Worm (Caenorhabditis elegans) whole organism, L1 larva: ENCODE measurements around the gene F52G3.8.

Source experiments
- C16A3.4 ChIP-seq: fragments of 150-350 bp; optimal IDR thresholded peaks from 2 replicates; lab custom pipeline; 2014; ENCODE audit warnings: missing biosample characterization, missing genetic modification characterization
- F16B12.6 ChIP-seq: fragments of 150-350 bp; optimal IDR thresholded peaks from 2 replicates; lab custom pipeline; 2014; ENCODE audit warnings: missing biosample characterization, missing genetic modification characterization
- aha-1 ChIP-seq: fragments of 150-350 bp; optimal IDR thresholded peaks from 2 replicates; lab custom pipeline; 2014; ENCODE audit warnings: missing biosample characterization, missing genetic modification characterization
- alr-1 ChIP-seq: fragments of 200-800 bp; sonication (Bioruptor generic); optimal IDR thresholded peaks from 2 replicates; lab custom pipeline; 2018; ENCODE audit warnings: borderline replicate concordance, mild to moderate bottlenecking, missing genetic modification characterization, missing compliant biosample characterization
- aly-2 ChIP-seq: fragments of 150-350 bp; optimal IDR thresholded peaks from 2 replicates; lab custom pipeline; 2014; ENCODE audit warnings: missing biosample characterization, missing genetic modification characterization
- blmp-1 ChIP-seq: fragments of 150-350 bp; optimal IDR thresholded peaks from 2 replicates; lab custom pipeline; 2014; ENCODE audit warnings: missing biosample characterization, missing genetic modification characterization
- ceh-63 ChIP-seq: fragments of 200-800 bp; sonication (Bioruptor generic); optimal IDR thresholded peaks from 2 replicates; lab custom pipeline; 2018; ENCODE audit warnings: mild to moderate bottlenecking, missing genetic modification characterization, missing compliant biosample characterization
- ceh-82 ChIP-seq, 3 experiments: fragments of 150-350 bp in 1 of 3; sonication (generic microtip) in 2 of 3; optimal IDR thresholded peaks; 2 replicates each; lab custom pipeline; 2014 to 2017; ENCODE audit warnings: missing biosample characterization in 3 of 3, missing genetic modification characterization in 3 of 3
- ceh-88 ChIP-seq: fragments of 200-800 bp; sonication (Bioruptor generic); IDR thresholded peaks from 2 replicates; pipeline ENCODE4 v1.3.6; 2022; ENCODE audit warnings: missing genetic modification characterization, missing compliant biosample characterization
- ces-1 ChIP-seq: fragments of 150-350 bp; optimal IDR thresholded peaks from 2 replicates; lab custom pipeline; 2014; ENCODE audit warnings: missing biosample characterization, missing genetic modification reagents, missing genetic modification characterization
- dpl-1 ChIP-seq, 3 experiments: fragments of 150-350 bp in 2 of 3; sonication (generic microtip) in 1 of 3; optimal IDR thresholded peaks; 2 replicates each; lab custom pipeline; 2014 to 2017; ENCODE audit warnings: missing biosample characterization in 3 of 3, missing genetic modification characterization in 3 of 3, missing genetic modification reagents in 3 of 3
- dsc-1 ChIP-seq: sonication (generic microtip); optimal IDR thresholded peaks from 2 replicates; lab custom pipeline; 2016; ENCODE audit warnings: mild to moderate bottlenecking, missing genetic modification characterization, missing compliant biosample characterization
- efl-1 ChIP-seq, 4 experiments: fragments of 150-350 bp; optimal IDR thresholded peaks in 3 of 4; peaks in 1 of 4; 1 replicate in 1 of 4; 2 replicates in 3 of 4; lab custom pipeline; 2014; ENCODE audit warnings: missing biosample characterization in 2 of 4, missing genetic modification characterization in 2 of 4, missing genetic modification reagents in 2 of 4
- efl-3 ChIP-seq: fragments of 200-800 bp; sonication (Bioruptor generic); optimal IDR thresholded peaks from 2 replicates; lab custom pipeline; 2018; ENCODE audit warnings: mild to moderate bottlenecking, missing genetic modification characterization, missing compliant biosample characterization
- egl-13 ChIP-seq: sonication (generic microtip); optimal IDR thresholded peaks from 2 replicates; lab custom pipeline; 2016; ENCODE audit warnings: missing genotype, missing genetic modification reagents, missing genetic modification characterization, missing compliant biosample characterization
- elt-2 ChIP-seq: sonication (generic microtip); optimal IDR thresholded peaks from 2 replicates; lab custom pipeline; 2016; ENCODE audit warnings: missing genetic modification characterization, mild to moderate bottlenecking, inconsistent platforms, missing compliant biosample characterization, missing genetic modification reagents
- ets-5 ChIP-seq: fragments of 200-800 bp; sonication (Bioruptor generic); IDR thresholded peaks from 2 replicates; pipeline ENCODE4 v1.3.6; 2022; ENCODE audit warnings: missing genetic modification characterization, missing compliant biosample characterization
- fkh-4 ChIP-seq: sonication (generic microtip); optimal IDR thresholded peaks from 2 replicates; lab custom pipeline; 2016; ENCODE audit warnings: missing compliant biosample characterization, missing genetic modification characterization, borderline replicate concordance
- fkh-8 ChIP-seq: sonication (generic microtip); optimal IDR thresholded peaks from 2 replicates; lab custom pipeline; 2016; ENCODE audit warnings: mild to moderate bottlenecking, missing genetic modification characterization, missing compliant biosample characterization
- grh-1 ChIP-seq: fragments of 200-800 bp; sonication (Bioruptor generic); IDR thresholded peaks from 2 replicates; pipeline ENCODE4 v1.3.6; 2022; ENCODE audit warnings: missing genetic modification reagents, missing genetic modification characterization, missing compliant biosample characterization
- hlh-4 ChIP-seq: sonication (generic microtip); optimal IDR thresholded peaks from 2 replicates; lab custom pipeline; 2016; ENCODE audit warnings: mild to moderate bottlenecking, missing genetic modification characterization, missing compliant biosample characterization
- hpl-2 ChIP-seq: fragments of 150-350 bp; optimal IDR thresholded peaks from 2 replicates; lab custom pipeline; 2014; ENCODE audit warnings: missing biosample characterization, missing genetic modification reagents, missing genetic modification characterization
- irx-1 ChIP-seq: sonication (generic microtip); optimal IDR thresholded peaks from 2 replicates; lab custom pipeline; 2016; ENCODE audit warnings: missing genetic modification characterization, missing compliant biosample characterization
- jun-1 ChIP-seq: fragments of 150-350 bp; optimal IDR thresholded peaks from 2 replicates; lab custom pipeline; 2014; ENCODE audit warnings: missing biosample characterization, missing genetic modification reagents, missing genetic modification characterization
- lin-15B ChIP-seq: fragments of 150-350 bp; sonication (generic microtip); optimal IDR thresholded peaks from 3 replicates; lab custom pipeline; 2014; ENCODE audit warnings: missing biosample characterization, missing genetic modification characterization
- lin-39 ChIP-seq: fragments of 150-350 bp; optimal IDR thresholded peaks from 2 replicates; lab custom pipeline; 2014; ENCODE audit warnings: missing biosample characterization, missing genetic modification reagents, missing genetic modification characterization
- lsy-2 ChIP-seq, 2 experiments: fragments of 150-350 bp; optimal IDR thresholded peaks; 2 replicates each; lab custom pipeline; 2014; ENCODE audit warnings: missing biosample characterization in 2 of 2, missing genetic modification characterization in 2 of 2
- mab-9 ChIP-seq: fragments of 200-800 bp; sonication (Bioruptor generic); IDR thresholded peaks from 2 replicates; pipeline ENCODE4 v1.3.6; 2022; ENCODE audit warnings: missing genetic modification reagents, missing genetic modification characterization, missing compliant biosample characterization
- mdl-1 ChIP-seq, 2 experiments: fragments of 150-350 bp; optimal IDR thresholded peaks; 2 replicates each; lab custom pipeline; 2014 to 2017; ENCODE audit warnings: missing biosample characterization in 2 of 2, missing genetic modification characterization in 2 of 2, inconsistent platforms in 1 of 2
- mep-1 ChIP-seq: fragments of 150-350 bp; optimal IDR thresholded peaks from 2 replicates; lab custom pipeline; 2014; ENCODE audit warnings: missing biosample characterization, missing genetic modification characterization
- nhr-11 ChIP-seq: fragments of 150-350 bp; optimal IDR thresholded peaks from 2 replicates; lab custom pipeline; 2014; ENCODE audit warnings: missing biosample characterization, missing genetic modification characterization
- nhr-19 ChIP-seq: fragments of 200-800 bp; sonication (Bioruptor generic); conservative IDR thresholded peaks from 2 replicates; pipeline ENCODE4 v1.3.6; 2022; ENCODE audit warnings: missing genetic modification characterization, missing compliant biosample characterization
- nhr-20 ChIP-seq: sonication (generic microtip); optimal IDR thresholded peaks from 2 replicates; lab custom pipeline; 2016; ENCODE audit warnings: mild to moderate bottlenecking, missing genetic modification characterization, missing compliant biosample characterization
- nhr-28 ChIP-seq: fragments of 150-350 bp; optimal IDR thresholded peaks from 2 replicates; lab custom pipeline; 2014; ENCODE audit warnings: missing biosample characterization, missing genetic modification characterization
- nhr-76 ChIP-seq: sonication (generic microtip); optimal IDR thresholded peaks from 2 replicates; lab custom pipeline; 2017; ENCODE audit warnings: missing biosample characterization, missing genetic modification characterization
- nhr-85 ChIP-seq: sonication (generic microtip); peaks from one replicate; lab custom pipeline; 2016; ENCODE audit warnings: missing genetic modification characterization, inconsistent platforms, missing compliant biosample characterization
- nhr-90 ChIP-seq: sonication (generic microtip); optimal IDR thresholded peaks from 2 replicates; lab custom pipeline; 2016; ENCODE audit warnings: mild to moderate bottlenecking, missing genetic modification characterization, missing compliant biosample characterization; ENCODE audit not compliant: poor library complexity
- pax-3 ChIP-seq: fragments of 200-800 bp; sonication (Bioruptor generic); optimal IDR thresholded peaks from 2 replicates; lab custom pipeline; 2018; ENCODE audit warnings: mild to moderate bottlenecking, missing genetic modification characterization, moderate library complexity, missing compliant biosample characterization
- pqm-1 ChIP-seq: sonication (generic microtip); optimal IDR thresholded peaks from 3 replicates; lab custom pipeline; 2017; ENCODE audit warnings: missing biosample characterization, missing genetic modification characterization
- rnt-1 ChIP-seq: sonication (generic microtip); optimal IDR thresholded peaks from 2 replicates; lab custom pipeline; 2016; ENCODE audit warnings: mild to moderate bottlenecking, missing genetic modification characterization, moderate library complexity, missing compliant biosample characterization
- skn-1 ChIP-seq: fragments of 150-350 bp; optimal IDR thresholded peaks from 2 replicates; lab custom pipeline; 2014; ENCODE audit warnings: missing biosample characterization, missing genetic modification characterization
- snpc-4 ChIP-seq: fragments of 150-350 bp; optimal IDR thresholded peaks from 2 replicates; lab custom pipeline; 2014; ENCODE audit warnings: missing biosample characterization, missing genetic modification characterization
- snu-23 ChIP-seq: sonication (generic microtip); optimal IDR thresholded peaks from 2 replicates; lab custom pipeline; 2016; ENCODE audit warnings: missing genetic modification characterization, missing compliant biosample characterization
- tbx-2 ChIP-seq: sonication (generic microtip); optimal IDR thresholded peaks from 2 replicates; lab custom pipeline; 2016; ENCODE audit warnings: missing genetic modification characterization, missing compliant biosample characterization
- tlp-1 ChIP-seq: fragments of 150-350 bp; optimal IDR thresholded peaks from 2 replicates; lab custom pipeline; 2014; ENCODE audit warnings: missing biosample characterization, missing genetic modification characterization
- unc-30 ChIP-seq: sonication (generic microtip); optimal IDR thresholded peaks from 2 replicates; lab custom pipeline; 2017; ENCODE audit warnings: missing biosample characterization, missing genetic modification characterization
- xbp-1 ChIP-seq: sonication (generic microtip); optimal IDR thresholded peaks from 2 replicates; lab custom pipeline; 2016; ENCODE audit warnings: missing genetic modification characterization, missing compliant biosample characterization
- zip-4 ChIP-seq: fragments of 200-800 bp; sonication (Bioruptor generic); optimal IDR thresholded peaks from 2 replicates; lab custom pipeline; 2018; ENCODE audit warnings: mild to moderate bottlenecking, missing genetic modification characterization, moderate library complexity, missing compliant biosample characterization
- ztf-4 ChIP-seq: fragments of 150-350 bp; optimal IDR thresholded peaks from 2 replicates; lab custom pipeline; 2014; ENCODE audit warnings: missing biosample characterization, missing genetic modification characterization

Gene F52G3.8

ce11 chrX:16930333-16930621, 22.5 kb downstream of the F52G3.8 start:
- TF ChIP-seq ceh-82 (tag; optimal IDR thresholded peaks at IDR 0.05; lab: Kevin White, UChicago) (peak in 1 of 3 experiments; percentile 20), nhr-20 (tag; lab: Kevin White, UChicago) (no peak), hlh-4 (tag; lab: Kevin White, UChicago) (no peak), skn-1 (peak; percentile 58), nhr-11 (no peak), nhr-90 (tag; lab: Kevin White, UChicago) (no peak), lsy-2 (tag; optimal IDR thresholded peaks at IDR 0.05; lab: Kevin White, UChicago) (no peak), grh-1 (GFP tag; lab: Robert Waterston, UW) (no peak), elt-2 (tag; lab: Kevin White, UChicago) (no peak), nhr-76 (tag; lab: Kevin White, UChicago) (no peak)

- TF ChIP-seq mdl-1 (tag; optimal IDR thresholded peaks at IDR 0.05; lab: Kevin White, UChicago) (peak; percentile 82 to 99), rnt-1 (tag; lab: Kevin White, UChicago) (peak; percentile 84), zip-4 (GFP tag; lab: Kevin White, UChicago) (peak; percentile 97), nhr-11 (peak; percentile 94), tbx-2 (tag; lab: Kevin White, UChicago) (peak; percentile 99), fkh-8 (tag; lab: Kevin White, UChicago) (peak; percentile 100), ceh-88 (peak; percentile 91), hpl-2 (peak; percentile 84), nhr-90 (tag; lab: Kevin White, UChicago) (peak; percentile 97), elt-2 (tag; lab: Kevin White, UChicago) (peak; percentile 82), ztf-4 (tag; lab: Kevin White, UChicago) (peak; percentile 97), pax-3 (tag; lab: Kevin White, UChicago) (peak; percentile 97), C16A3.4 (tag; lab: Kevin White, UChicago) (peak; percentile 97), efl-3 (no peak), ces-1 (GFP tag; lab: Kevin White, UChicago) (no peak), nhr-85 (tag; lab: Kevin White, UChicago) (peak; percentile 99), jun-1 (peak; percentile 99), blmp-1 (tag; lab: Kevin White, UChicago) (peak; percentile 90), grh-1 (GFP tag; lab: Robert Waterston, UW) (peak; percentile 95), irx-1 (tag; lab: Kevin White, UChicago) (peak; percentile 94), unc-30 (tag; lab: Kevin White, UChicago) (peak; percentile 15), fkh-4 (peak; percentile 19), ceh-63 (no peak), nhr-28 (tag; lab: Kevin White, UChicago) (peak; percentile 47), dpl-1 (GFP tag; optimal IDR thresholded peaks at IDR 0.05; lab: Kevin White, UChicago) (peak; percentile 55 to 72 (median 68)), mep-1 (tag; lab: Kevin White, UChicago) (peak; percentile 91), aly-2 (tag; lab: Kevin White, UChicago) (peak; percentile 73), skn-1 (peak; percentile 87), F16B12.6 (tag; lab: Kevin White, UChicago) (no peak), snpc-4 (tag; lab: Kevin White, UChicago) (peak; percentile 90), lin-15B (tag; lab: Kevin White, UChicago) (peak; percentile 33), mab-9 (peak; percentile 85), tlp-1 (no peak), aha-1 (tag; lab: Kevin White, UChicago) (peak; percentile 74), xbp-1 (tag; lab: Kevin White, UChicago) (peak; percentile 95), ets-5 (GFP tag; lab: Robert Waterston, UW) (no peak), egl-13 (tag; lab: Kevin White, UChicago) (peak; percentile 97), efl-1 (optimal IDR thresholded peaks at IDR 0.05; lab: Kevin White, UChicago) (peak; percentile 84 to 92), efl-1 (GFP tag; optimal IDR thresholded peaks at IDR 0.05 in 1 of 2; lab: Kevin White, UChicago) (peak; percentile 60 to 96), pqm-1 (tag; lab: Kevin White, UChicago) (peak; percentile 50), lin-39 (tag; lab: Kevin White, UChicago) (peak; percentile 79), dsc-1 (tag; lab: Kevin White, UChicago) (peak; percentile 98), nhr-76 (tag; lab: Kevin White, UChicago) (peak; percentile 89), alr-1 (tag; lab: Kevin White, UChicago) (no peak), snu-23 (GFP tag; lab: Kevin White, UChicago) (peak; percentile 99), nhr-19 (peak; percentile 96)
These were observed 23.0 kb downstream of the F52G3.8 start for ce11 chrX:16929560-16930332.
